Fruit fly (Drosophila melanogaster) whole organism, pupa: ENCODE measurements around the gene CG6225.

ENCODE experiments used
- CG12605 ChIP-seq: fragments of 200-800 bp; sonication (Bioruptor generic); IDR thresholded peaks from 2 replicates; pipeline ENCODE4 v1.3.6; 2022; ENCODE audit warnings: missing biosample characterization, missing genetic modification characterization
- CG17806 ChIP-seq: fragments of 200-800 bp; sonication (Bioruptor generic); optimal IDR thresholded peaks from 2 replicates; lab custom pipeline; 2018; ENCODE audit warnings: missing biosample characterization, mild to moderate bottlenecking, missing genetic modification characterization, moderate library complexity
- D1 ChIP-seq: fragments of 200-800 bp; sonication (Bioruptor generic); optimal IDR thresholded peaks from 2 replicates; lab custom pipeline; 2018; ENCODE audit warnings: missing biosample characterization, mild to moderate bottlenecking, missing genetic modification characterization, moderate library complexity

dm6 chr3R:12615553-12615952 is 38.8 kb upstream of the CG6225 start:
- TF ChIP-seq D1 (tag; lab: Kevin White, UChicago): no peak
- no peak for TF ChIP-seq CG12605 (GFP tag; lab: Robert Waterston, UW)
- TF ChIP-seq CG17806: no peak
